Fruit fly (Drosophila melanogaster) whole organism, prepupa: ENCODE measurements around the gene Ugt36E1.

Experiments
- CG10669 ChIP-seq: fragments of 200-800 bp; sonication (Bioruptor generic); optimal IDR thresholded peaks from 3 replicates; lab custom pipeline; 2018; ENCODE audit warnings: missing biosample characterization, mild to moderate bottlenecking, missing genetic modification characterization, moderate library complexity
- CG11902 ChIP-seq: fragments of 200-800 bp; sonication (Bioruptor generic); optimal IDR thresholded peaks from 3 replicates; lab custom pipeline; 2016; ENCODE audit warnings: missing biosample characterization, missing genetic modification characterization
- CG16779 ChIP-seq: fragments of 200-800 bp; sonication (Bioruptor generic); optimal IDR thresholded peaks from 3 replicates; lab custom pipeline; 2017; ENCODE audit warnings: missing biosample characterization, mild to moderate bottlenecking, missing genetic modification characterization
- CG8632 ChIP-seq: fragments of 200-800 bp; sonication (Bioruptor generic); optimal IDR thresholded peaks from 3 replicates; lab custom pipeline; 2016; ENCODE audit warnings: missing biosample characterization, missing genetic modification characterization
- Gug ChIP-seq: fragments of 200-800 bp; sonication (Bioruptor generic); IDR thresholded peaks from 2 replicates; pipeline ENCODE4 v1.3.6; 2022; ENCODE audit warnings: missing biosample characterization, missing genetic modification characterization
- vri ChIP-seq: fragments of 200-800 bp; sonication (Bioruptor generic); optimal IDR thresholded peaks from 3 replicates; lab custom pipeline; 2016; ENCODE audit warnings: missing biosample characterization, mild to moderate bottlenecking, missing genetic modification characterization

- TF ChIP-seq Gug (GFP tag; lab: Robert Waterston, UW) (no peak), CG11902 (GFP tag; lab: Kevin White, UChicago) (no peak), vri (no peak), CG10669 (no peak), CG16779 (tag; lab: Kevin White, UChicago) (no peak), CG8632 (GFP tag; lab: Kevin White, UChicago) (no peak)
Observed at dm6 chr2L:18792806-18793205, 33.8 kb upstream of the Ugt36E1 start, which contains the start of gene ham.
